Fruit fly (Drosophila melanogaster): Measurements from ENCODE around the gene Clic.

DNA sequence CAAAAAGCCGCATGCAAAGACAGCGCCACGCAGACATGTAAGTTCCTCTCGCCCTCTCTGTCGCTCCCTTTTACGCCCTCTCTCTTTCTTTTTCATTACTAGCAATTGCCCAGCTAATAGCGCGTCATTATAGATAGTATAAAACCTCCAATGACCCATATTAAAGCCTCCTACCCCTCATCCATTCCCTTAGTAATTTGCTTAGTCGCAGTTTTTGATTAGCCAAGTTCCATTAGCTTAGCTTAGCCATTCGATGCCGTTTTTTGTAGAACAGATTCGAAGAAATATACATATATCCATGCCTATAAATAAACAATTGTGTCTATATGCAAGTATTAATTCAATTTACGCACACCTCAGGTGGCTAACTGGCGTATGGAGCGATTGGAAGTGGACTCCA lies 51.3 kb downstream of the Clic start:
- TF ChIP-seq CTCF (optimal IDR thresholded peaks at IDR 0.05) (no peak), CG8478 (optimal IDR thresholded peaks at IDR 0.05) (no peak)
